Worm (Caenorhabditis elegans) whole organism, young adult: ENCODE results near the gene col-143.

Experiments used
- hmg-20 ChIP-seq: fragments of 200-800 bp; sonication (Bioruptor generic); IDR thresholded peaks from 2 replicates; pipeline ENCODE4 v1.3.6; 2022; ENCODE audit warnings: missing genetic modification reagents, missing genetic modification characterization, missing compliant biosample characterization
- nhr-80 ChIP-seq: sonication (generic microtip); optimal IDR thresholded peaks from 2 replicates; lab custom pipeline; 2016; ENCODE audit warnings: missing genetic modification characterization, missing compliant biosample characterization

- TF ChIP-seq hmg-20 (GFP tag; lab: Robert Waterston, UW), result no peak
- no peak for TF ChIP-seq nhr-80
Observed at ce11 chrV:6792973-6793372, 42.5 kb upstream of the col-143 start.
